2 fruit fly cellular contexts compared by ENCODE assay signal in the genomic region with DNA sequence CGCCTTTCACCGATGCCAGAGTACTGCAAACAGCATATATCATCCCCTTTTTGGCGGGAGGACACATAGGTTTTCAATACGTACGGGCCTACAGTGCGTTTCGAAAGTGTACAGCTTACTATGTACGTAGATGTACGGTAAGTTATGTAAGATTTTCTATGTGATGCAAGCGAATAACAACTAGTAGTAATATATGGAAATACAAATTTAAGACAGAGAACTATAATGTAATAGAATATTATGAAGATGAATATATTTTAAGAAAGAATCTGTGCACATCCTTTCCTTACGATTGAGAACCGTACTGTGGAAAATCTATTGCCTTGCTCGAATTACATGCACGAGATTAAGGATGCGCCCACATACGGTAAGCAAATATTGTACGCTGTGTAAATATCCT.
TF ChIP-seq lines count a peak whose summit lies in the region.

No protein-coding gene starts in this region.

- no peak for TF ChIP-seq CTCF in whole organism, embryonic (GFP tag; optimal IDR thresholded peaks at IDR 0.05; lab: Kevin White, UChicago)

TF ChIP-seq in whole organism, embryonic, 481 proteins besides CTCF, POLR2A, EP300 and RAD21:
- TF ChIP-seq toy (GFP tag; IDR thresholded peaks at IDR 0.05; lab: Robert Waterston, UW) (no peak), CG13775 (GFP tag; optimal IDR thresholded peaks at IDR 0.05; lab: Kevin White, UChicago) (no peak), CG11695 (GFP tag; IDR thresholded peaks at IDR 0.05; lab: Robert Waterston, UW) (peak; percentile 49; the same call in 1 of the 3 replicates), Ets65A (GFP tag; lab: Kevin White, UChicago) (peak; percentile 69), usp (GFP tag; optimal IDR thresholded peaks at IDR 0.05; lab: Kevin White, UChicago) (no peak), Aef1 (GFP tag; IDR thresholded peaks at IDR 0.05; lab: Robert Waterston, UW) (no peak), CG8388 (GFP tag; optimal IDR thresholded peaks at IDR 0.05; lab: Kevin White, UChicago) (peak; percentile 85), Pdp1 (GFP tag; optimal IDR thresholded peaks at IDR 0.05; lab: Kevin White, UChicago) (no peak), CG18262 (tag; optimal IDR thresholded peaks at IDR 0.05; lab: Kevin White, UChicago) (peak; percentile 10), CHES-1-like (GFP tag; optimal IDR thresholded peaks at IDR 0.05; lab: Kevin White, UChicago) (no peak), Neu2 (GFP tag; optimal IDR thresholded peaks at IDR 0.05; lab: Kevin White, UChicago; ENCODE audit: borderline replicate concordance) (no peak), Ptx1 (GFP tag; IDR thresholded peaks at IDR 0.05; lab: Robert Waterston, UW) (no peak), CG6791 (GFP tag; IDR thresholded peaks at IDR 0.05; lab: Robert Waterston, UW; ENCODE audit: partially characterized antibody) (no peak), CG3281 (GFP tag; optimal IDR thresholded peaks at IDR 0.05; lab: Kevin White, UChicago) (no peak), HmgZ (tag; optimal IDR thresholded peaks at IDR 0.05; lab: Kevin White, UChicago) (no peak), Med (GFP tag; lab: Kevin White, UChicago) (peak; percentile 32), slou (GFP tag; optimal IDR thresholded peaks at IDR 0.05; lab: Kevin White, UChicago) (no peak), row (GFP tag; IDR thresholded peaks at IDR 0.05; lab: Robert Waterston, UW) (0 out of 3 replicates have a peak, but pooled peaks have one; percentile 11), TFAM (GFP tag; optimal IDR thresholded peaks at IDR 0.05; lab: Kevin White, UChicago) (no peak)
TF ChIP-seq in whole organism, embryonic: peak in this region for 6.

TF ChIP-seq in whole organism, prepupa, 60 proteins besides CTCF, POLR2A, EP300 and RAD21:
- no peak for TF ChIP-seq CG6854 (GFP tag; optimal IDR thresholded peaks at IDR 0.05; lab: Kevin White, UChicago)
- TF ChIP-seq svp (GFP tag; lab: Kevin White, UChicago) = peak; percentile 52
- TF ChIP-seq CG34406 (GFP tag; optimal IDR thresholded peaks at IDR 0.05; lab: Kevin White, UChicago) = no peak
- no peak for TF ChIP-seq spab (GFP tag; optimal IDR thresholded peaks at IDR 0.05; lab: Kevin White, UChicago)
- no peak for TF ChIP-seq OdsH (GFP tag; optimal IDR thresholded peaks at IDR 0.05; lab: Kevin White, UChicago)
- no peak for TF ChIP-seq Eip78C (GFP tag; lab: Kevin White, UChicago)
